Fruit fly (Drosophila melanogaster): ENCODE results near the gene Pcp.

Gene Pcp

DNA sequence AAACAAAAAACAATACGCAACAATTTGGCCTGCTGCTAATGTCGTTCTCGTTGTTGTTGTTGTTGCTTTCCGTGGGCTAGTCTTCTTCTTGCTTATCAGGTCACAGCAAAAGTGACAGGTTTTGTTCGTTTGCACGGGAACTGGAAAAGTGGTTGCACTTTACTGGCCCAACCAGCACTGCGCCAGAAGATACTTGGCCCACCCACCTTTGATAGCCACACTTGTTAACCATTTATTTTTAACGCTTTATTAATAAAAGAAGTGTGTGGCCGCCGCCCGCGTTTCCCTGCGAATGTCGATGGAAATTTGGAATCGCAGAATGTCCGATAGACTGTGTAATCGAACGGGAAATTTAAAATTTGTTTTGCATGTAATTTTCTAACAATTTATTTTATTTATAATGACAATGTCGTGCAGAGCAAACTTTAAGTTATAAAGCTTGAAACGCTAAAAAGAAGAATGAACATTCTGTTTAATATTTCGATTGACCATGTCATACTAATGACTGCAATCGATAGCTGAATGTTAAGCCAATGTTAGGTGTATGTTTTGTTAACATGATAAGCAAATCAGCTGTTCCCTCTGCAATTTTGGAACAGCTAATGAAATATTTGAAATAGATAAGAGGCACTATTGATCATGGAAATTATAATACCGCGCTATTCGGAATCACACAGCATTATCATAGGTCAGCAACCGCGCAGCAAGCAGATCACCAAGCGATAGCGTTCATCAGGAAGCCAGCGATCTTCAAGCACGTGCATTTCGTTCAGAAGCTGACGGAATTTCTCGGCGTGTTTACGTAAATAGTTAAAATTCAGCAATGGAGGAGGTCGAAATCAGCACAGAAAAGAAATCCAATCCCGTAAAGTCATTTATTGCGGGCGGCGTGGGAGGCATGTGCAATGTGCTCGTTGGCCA, 5.8 kb downstream of the Pcp start, which contains the start of the genes CG31908 and MME1 (continued):
- TF ChIP-seq Fer3 (tag; optimal IDR thresholded peaks at IDR 0.05) (no peak), CG1832 (GFP tag; optimal IDR thresholded peaks at IDR 0.05) (no peak), CG6813 (GFP tag; optimal IDR thresholded peaks at IDR 0.05) (no peak), Dref (GFP tag; IDR thresholded peaks at IDR 0.05) (peak; percentile 70), ac (GFP tag; optimal IDR thresholded peaks at IDR 0.05) (no peak), wek (GFP tag; optimal IDR thresholded peaks at IDR 0.05) (no peak), lbe (GFP tag; optimal IDR thresholded peaks at IDR 0.05) (peak; percentile 30), bcd (GFP tag; optimal IDR thresholded peaks at IDR 0.05) (no peak), CG3281 (GFP tag; optimal IDR thresholded peaks at IDR 0.05) (peak; percentile 15), Spps (tag; optimal IDR thresholded peaks at IDR 0.05) (no peak), CG10979 (tag; optimal IDR thresholded peaks at IDR 0.05) (no peak), CG5245 (GFP tag; optimal IDR thresholded peaks at IDR 0.05) (no peak), tll (GFP tag; optimal IDR thresholded peaks at IDR 0.05) (no peak), CG15269 (tag; optimal IDR thresholded peaks at IDR 0.05) (no peak), TFAM (GFP tag; optimal IDR thresholded peaks at IDR 0.05) (no peak), CG14965 (GFP tag; optimal IDR thresholded peaks at IDR 0.05; ENCODE audit: borderline replicate concordance) (no peak), CG6765 (GFP tag; optimal IDR thresholded peaks at IDR 0.05) (no peak), usp (GFP tag; optimal IDR thresholded peaks at IDR 0.05) (no peak), cad (GFP tag; optimal IDR thresholded peaks at IDR 0.05) (no peak), croc (GFP tag; conservative IDR thresholded peaks at IDR 0.05) (no peak), maf-S (GFP tag; optimal IDR thresholded peaks at IDR 0.05) (no peak), h (optimal IDR thresholded peaks at IDR 0.05) (no peak), sr (GFP tag; IDR thresholded peaks at IDR 0.05) (no peak), CG4424 (GFP tag; optimal IDR thresholded peaks at IDR 0.05) (peak; percentile 4), tup (GFP tag; optimal IDR thresholded peaks at IDR 0.05) (no peak), fd96Cb (tag; optimal IDR thresholded peaks at IDR 0.05) (no peak), CG4617 (GFP tag; optimal IDR thresholded peaks at IDR 0.05; ENCODE audit: borderline replicate concordance) (peak; percentile 98), gro (GFP tag; optimal IDR thresholded peaks at IDR 0.05) (no peak), rib (GFP tag; IDR thresholded peaks at IDR 0.05) (no peak), hth (optimal IDR thresholded peaks at IDR 0.05) (no peak), CG42726 (GFP tag; IDR thresholded peaks at IDR 0.05; ENCODE audit: partially characterized antibody) (0 out of 2 replicates have a peak, but pooled peaks have one; percentile 9), pum (GFP tag; optimal IDR thresholded peaks at IDR 0.05) (no peak), CG1792 (GFP tag; optimal IDR thresholded peaks at IDR 0.05) (no peak), CG2712 (tag; optimal IDR thresholded peaks at IDR 0.05) (peak; percentile 29), phol (tag; optimal IDR thresholded peaks at IDR 0.05) (peak; percentile 18), CG11504 (tag; optimal IDR thresholded peaks at IDR 0.05) (no peak), gsb (GFP tag; IDR thresholded peaks at IDR 0.05) (no peak), dimm (GFP tag; IDR thresholded peaks at IDR 0.05) (no peak), CG1647 (GFP tag; optimal IDR thresholded peaks at IDR 0.05) (peak; percentile 21), ttk (GFP tag; IDR thresholded peaks at IDR 0.05) (no peak), gem (tag; optimal IDR thresholded peaks at IDR 0.05) (no peak), Lim3 (GFP tag; IDR thresholded peaks at IDR 0.05) (no peak), CG9215 (GFP tag; IDR thresholded peaks at IDR 0.05) (no peak), Atf6 (GFP tag; IDR thresholded peaks at IDR 0.05) (no peak), Oli (tag; optimal IDR thresholded peaks at IDR 0.05) (no peak), CG5953 (GFP tag; IDR thresholded peaks at IDR 0.05) (no peak), Hand (GFP tag; optimal IDR thresholded peaks at IDR 0.05) (no peak), sens-2 (GFP tag; IDR thresholded peaks at IDR 0.05) (no peak), grn (GFP tag; optimal IDR thresholded peaks at IDR 0.05) (no peak), HLHmδ (GFP tag; optimal IDR thresholded peaks at IDR 0.05) (no peak)
